Fruit fly (Drosophila melanogaster): ENCODE results near the gene slif.

Gene slif

dm6 chr3L:22863367-22864078, 17.3 kb upstream of the slif start, which contains the start of gene CG33169 (continued):
- no peak for TF ChIP-seq CG6276 (GFP tag; optimal IDR thresholded peaks at IDR 0.05)
- peak; percentile 36 for TF ChIP-seq CG6854 (GFP tag; optimal IDR thresholded peaks at IDR 0.05)
- peak; percentile 81 for TF ChIP-seq vri (GFP tag; optimal IDR thresholded peaks at IDR 0.05)
- peak; percentile 74 for TF ChIP-seq Hr39 (GFP tag; optimal IDR thresholded peaks at IDR 0.05)
- no peak for TF ChIP-seq CG34406 (GFP tag; optimal IDR thresholded peaks at IDR 0.05)
- TF ChIP-seq dsx (GFP tag; optimal IDR thresholded peaks at IDR 0.05; ENCODE audit: poor library complexity, severe bottlenecking): peak; percentile 61
- peak; percentile 1 for TF ChIP-seq Sox15 (GFP tag; optimal IDR thresholded peaks at IDR 0.05)
- TF ChIP-seq eg (GFP tag; IDR thresholded peaks at IDR 0.05): peak; percentile 74
- TF ChIP-seq CG6792 (GFP tag; optimal IDR thresholded peaks at IDR 0.05): peak; percentile 48
- TF ChIP-seq CG32006 (GFP tag; optimal IDR thresholded peaks at IDR 0.05): peak; percentile 48
- TF ChIP-seq achi (GFP tag; optimal IDR thresholded peaks at IDR 0.05): peak; percentile 96
- TF ChIP-seq fd85E (GFP tag; optimal IDR thresholded peaks at IDR 0.05): no peak
- TF ChIP-seq CG1621 (tag; optimal IDR thresholded peaks at IDR 0.05): peak; percentile 95
- peak; percentile 48 for TF ChIP-seq net (GFP tag; optimal IDR thresholded peaks at IDR 0.05)

DNA sequence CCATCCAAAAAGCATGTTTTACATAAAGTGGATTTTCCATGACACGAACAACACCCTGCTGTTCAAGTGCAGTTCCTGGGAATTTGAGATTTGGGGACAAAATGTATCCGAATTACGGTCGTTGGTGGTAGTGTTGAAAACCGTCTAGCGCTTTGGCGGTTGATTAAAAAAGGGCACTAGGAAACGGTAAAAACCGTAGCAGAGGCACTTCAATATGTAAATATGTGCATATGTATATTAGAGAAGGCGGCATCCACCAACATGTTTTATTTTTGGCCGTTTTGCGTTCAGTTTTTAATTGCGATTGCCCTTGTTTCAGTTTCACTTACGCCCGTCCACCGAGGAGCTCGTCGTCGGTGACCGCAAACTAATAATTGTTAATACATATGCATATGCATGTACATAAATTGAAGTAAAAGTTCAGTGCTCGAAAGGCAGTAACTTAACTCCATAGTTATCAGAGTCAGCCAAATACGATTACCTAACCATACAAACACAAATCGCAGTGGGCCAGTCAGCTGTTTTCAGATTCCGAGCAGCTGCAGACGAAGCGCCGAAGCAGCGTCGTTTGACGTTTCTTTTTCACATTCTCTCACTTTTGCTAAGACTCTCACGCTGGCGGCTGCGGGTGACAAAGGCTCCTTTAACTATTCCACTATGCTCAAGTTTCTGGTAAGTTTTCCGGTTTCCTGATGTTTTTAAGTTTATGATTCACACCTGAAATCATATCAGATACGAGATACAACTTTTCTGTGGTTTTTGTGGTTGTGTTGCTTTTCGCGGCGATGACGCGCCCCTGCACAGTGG, 16.4 kb upstream of the slif start, which contains the start of gene CG33170:
Gene CG33170 (plus strand): TSS at position 347 of the 807 bp plus-strand sequence.
- TF ChIP-seq lz (GFP tag; optimal IDR thresholded peaks at IDR 0.05): no peak
- no peak for TF ChIP-seq Sox15 (GFP tag; optimal IDR thresholded peaks at IDR 0.05)
- peak in 1 of 2 experiments; percentile 41 for TF ChIP-seq ss (GFP tag; optimal IDR thresholded peaks at IDR 0.05)
- TF ChIP-seq achi (GFP tag; optimal IDR thresholded peaks at IDR 0.05): peak; percentile 77
- TF ChIP-seq Eip78C (GFP tag): peak; percentile 69
- TF ChIP-seq topi (GFP tag; optimal IDR thresholded peaks at IDR 0.05): peak; percentile 8
- TF ChIP-seq vri (GFP tag; optimal IDR thresholded peaks at IDR 0.05): peak; percentile 93
- peak; percentile 45 for TF ChIP-seq fkh (GFP tag; optimal IDR thresholded peaks at IDR 0.05)

dm6 chr3L:22865061-22865418, 15.8 kb upstream of the slif start:
- no peak for TF ChIP-seq CG9139 (GFP tag; optimal IDR thresholded peaks at IDR 0.05)
- no peak for TF ChIP-seq cyc (GFP tag; optimal IDR thresholded peaks at IDR 0.05)
- TF ChIP-seq Sox102F (GFP tag; optimal IDR thresholded peaks at IDR 0.05): peak; percentile 75
- peak; percentile 45 for TF ChIP-seq dac (GFP tag; optimal IDR thresholded peaks at IDR 0.05)
- TF ChIP-seq CG6163 (GFP tag; IDR thresholded peaks at IDR 0.05): peak; percentile 38; the same call in 1 of the 3 replicates
- TF ChIP-seq lz (GFP tag; optimal IDR thresholded peaks at IDR 0.05): peak; percentile 73
- TF ChIP-seq Sox14 (GFP tag; optimal IDR thresholded peaks at IDR 0.05): peak; percentile 54
- peak in 1 of 2 experiments; percentile 73 for TF ChIP-seq salr (GFP tag; optimal IDR thresholded peaks at IDR 0.05)
- TF ChIP-seq CG31627 (GFP tag; optimal IDR thresholded peaks at IDR 0.05): peak; percentile 39
- no peak for TF ChIP-seq CG4318 (GFP tag; optimal IDR thresholded peaks at IDR 0.05)
- TF ChIP-seq CG6276 (GFP tag; optimal IDR thresholded peaks at IDR 0.05): peak; percentile 85
- peak; percentile 72 for TF ChIP-seq pdm3 (GFP tag; optimal IDR thresholded peaks at IDR 0.05)
- TF ChIP-seq CG16779 (tag; optimal IDR thresholded peaks at IDR 0.05): peak; percentile 54
- TF ChIP-seq CG8119 (GFP tag; IDR thresholded peaks at IDR 0.05): peak; percentile 90
- no peak for TF ChIP-seq CG11294 (GFP tag; IDR thresholded peaks at IDR 0.05)
- TF ChIP-seq fkh (GFP tag; optimal IDR thresholded peaks at IDR 0.05): peak; percentile 5
- TF ChIP-seq CG1621 (tag; optimal IDR thresholded peaks at IDR 0.05): peak; percentile 40
- peak; percentile 40 for TF ChIP-seq CG8319 (GFP tag; optimal IDR thresholded peaks at IDR 0.05)
- TF ChIP-seq fd59A (GFP tag; optimal IDR thresholded peaks at IDR 0.05): peak; percentile 31
- TF ChIP-seq CG3032 (tag; optimal IDR thresholded peaks at IDR 0.05): peak; percentile 58
- TF ChIP-seq CG10631 (GFP tag; optimal IDR thresholded peaks at IDR 0.05): peak; percentile 23
- TF ChIP-seq Hr4 (GFP tag; optimal IDR thresholded peaks at IDR 0.05): peak; percentile 77
- TF ChIP-seq Eip75B (GFP tag; optimal IDR thresholded peaks at IDR 0.05): peak; percentile 41
- TF ChIP-seq svp (GFP tag): peak; percentile 73
- peak; percentile 38 for TF ChIP-seq CG6808 (GFP tag; optimal IDR thresholded peaks at IDR 0.05)
- peak; percentile 65 for TF ChIP-seq net (GFP tag; optimal IDR thresholded peaks at IDR 0.05)
- TF ChIP-seq dsx (GFP tag; optimal IDR thresholded peaks at IDR 0.05; ENCODE audit: poor library complexity, severe bottlenecking): peak; percentile 55
- TF ChIP-seq Sox15 (GFP tag; optimal IDR thresholded peaks at IDR 0.05): peak; percentile 34
- TF ChIP-seq spab (GFP tag; optimal IDR thresholded peaks at IDR 0.05): peak; percentile 29
- peak; percentile 9 for TF ChIP-seq Ets21C (GFP tag; optimal IDR thresholded peaks at IDR 0.05)
- peak; percentile 53 for TF ChIP-seq CG10669 (GFP tag; optimal IDR thresholded peaks at IDR 0.05)
- peak; percentile 60 for TF ChIP-seq CG3919 (GFP tag; optimal IDR thresholded peaks at IDR 0.05)
